Worm (Caenorhabditis elegans): ENCODE data around the gene crn-3.

crn-3 gene

ce11 chrII:10550173-10550572 is 37.7 kb upstream of the crn-3 start:
- TF ChIP-seq nhr-120 (GFP tag; IDR thresholded peaks at IDR 0.05) (no peak), B0336.3 (GFP tag; IDR thresholded peaks at IDR 0.05) (no peak), madf-6 (GFP tag; IDR thresholded peaks at IDR 0.05) (no peak), ama-1 (optimal IDR thresholded peaks at IDR 0.05) (peak; percentile 82), ama-1 (GFP tag; optimal IDR thresholded peaks at IDR 0.05) (no peak), Y95B8A.8 (GFP tag; IDR thresholded peaks at IDR 0.05) (no peak), dox-1 (GFP tag; IDR thresholded peaks at IDR 0.05) (no peak), mel-28 (tag; optimal IDR thresholded peaks at IDR 0.05; ENCODE audit: borderline replicate concordance) (no peak), cebp-1 (GFP tag; IDR thresholded peaks at IDR 0.05) (no peak), cebp-1 (tag; optimal IDR thresholded peaks at IDR 0.05) (peak; percentile 9), zfh-2 (GFP tag; conservative IDR thresholded peaks at IDR 0.05) (peak; percentile 17; the same call in 1 of the 2 replicates), K11D2.4 (GFP tag; IDR thresholded peaks at IDR 0.05) (no peak), F10E7.11 (tag; optimal IDR thresholded peaks at IDR 0.05) (no peak), lsl-1 (GFP tag; optimal IDR thresholded peaks at IDR 0.05) (no peak), atf-7 (tag; optimal IDR thresholded peaks at IDR 0.05) (no peak), chd-7 (tag; optimal IDR thresholded peaks at IDR 0.05) (no peak), Y67H2A.10 (GFP tag; conservative IDR thresholded peaks at IDR 0.05) (no peak), F57A8.1 (GFP tag; optimal IDR thresholded peaks at IDR 0.05) (no peak), rec-8 (tag; optimal IDR thresholded peaks at IDR 0.05) (no peak), ztf-18 (tag; optimal IDR thresholded peaks at IDR 0.05) (no peak), mxl-1 (tag; optimal IDR thresholded peaks at IDR 0.05) (no peak), ztf-25 (GFP tag; IDR thresholded peaks at IDR 0.05) (no peak), sptf-2 (GFP tag; optimal IDR thresholded peaks at IDR 0.05) (no peak), C17E4.6 (GFP tag; IDR thresholded peaks at IDR 0.05) (no peak), tbp1 (GFP tag; optimal IDR thresholded peaks at IDR 0.05) (no peak), unc-62 (GFP tag; optimal IDR thresholded peaks at IDR 0.05) (no peak), F57C9.4 (tag; optimal IDR thresholded peaks at IDR 0.05) (no peak)

ce11 chrII:10550872-10551647 is 36.8 kb upstream of the crn-3 start:
- TF ChIP-seq cebp-1 (GFP tag; IDR thresholded peaks at IDR 0.05) (no peak), cebp-1 (tag; optimal IDR thresholded peaks at IDR 0.05) (peak; percentile 10), egrh-3 (GFP tag; IDR thresholded peaks at IDR 0.05) (no peak), zfh-2 (GFP tag; conservative IDR thresholded peaks at IDR 0.05) (no peak), T26A5.8 (tag; optimal IDR thresholded peaks at IDR 0.05) (no peak), C06A6.2 (GFP tag; conservative IDR thresholded peaks at IDR 0.05) (no peak), ztf-26 (tag; optimal IDR thresholded peaks at IDR 0.05) (peak; percentile 8), snpc-1.1 (tag; optimal IDR thresholded peaks at IDR 0.05; ENCODE audit: insufficient read depth) (no peak), ama-1 (optimal IDR thresholded peaks at IDR 0.05) (peak; percentile 42), ama-1 (GFP tag; optimal IDR thresholded peaks at IDR 0.05) (peak in 1 of 2 experiments; percentile 2), ztf-3 (GFP tag; optimal IDR thresholded peaks at IDR 0.05) (no peak), Y53G8AR.9 (GFP tag; conservative IDR thresholded peaks at IDR 0.05) (peak; percentile 60; the same call in 1 of the 2 replicates), nfya-1 (tag; optimal IDR thresholded peaks at IDR 0.05; ENCODE audit: borderline replicate concordance, insufficient read depth) (no peak), F57C9.4 (tag; optimal IDR thresholded peaks at IDR 0.05) (no peak), F10E7.11 (tag; optimal IDR thresholded peaks at IDR 0.05) (no peak), chd-7 (tag; optimal IDR thresholded peaks at IDR 0.05) (peak; percentile 29), ztf-6 (GFP tag; IDR thresholded peaks at IDR 0.05) (no peak), madf-8 (GFP tag; conservative IDR thresholded peaks at IDR 0.05) (no peak), nfyb-1 (GFP tag; IDR thresholded peaks at IDR 0.05) (0 out of 2 replicates have a peak, but pooled peaks have one; percentile 42), madf-10 (tag; optimal IDR thresholded peaks at IDR 0.05) (no peak), F39B2.1 (GFP tag; IDR thresholded peaks at IDR 0.05) (no peak), Y56A3A.18 (GFP tag; IDR thresholded peaks at IDR 0.05) (no peak), ceh-79 (tag; optimal IDR thresholded peaks at IDR 0.05) (no peak), egl-44 (GFP tag; IDR thresholded peaks at IDR 0.05) (no peak), lin-26 (GFP tag; IDR thresholded peaks at IDR 0.05) (0 out of 2 replicates have a peak, but pooled peaks have one; percentile 14), dpff-1 (tag; optimal IDR thresholded peaks at IDR 0.05) (no peak), pbrm-1 (GFP tag; IDR thresholded peaks at IDR 0.05) (no peak), F55B11.4 (tag; optimal IDR thresholded peaks at IDR 0.05; ENCODE audit: borderline replicate concordance, insufficient read depth) (no peak)
